Worm (Caenorhabditis elegans): ENCODE measurements around the gene gmap-1.

gmap-1 gene

ce11 chrX:12975595-12976089 is 40.9 kb upstream of the gmap-1 start, which contains the start of gene ppk-3 (continued):
- TF ChIP-seq unc-86 (tag; optimal IDR thresholded peaks at IDR 0.05) (peak; percentile 78), C04F5.9 (tag; optimal IDR thresholded peaks at IDR 0.05) (peak; percentile 59), lir-3 (tag; optimal IDR thresholded peaks at IDR 0.05; ENCODE audit: poor library complexity) (peak; percentile 66), xbp-1 (tag; optimal IDR thresholded peaks at IDR 0.05) (peak; percentile 83), dsc-1 (tag; optimal IDR thresholded peaks at IDR 0.05) (peak; percentile 89), ztf-11 (tag; optimal IDR thresholded peaks at IDR 0.05) (peak in 1 of 2 experiments; percentile 50), elt-3 (tag; optimal IDR thresholded peaks at IDR 0.05) (peak in 5 of 6 experiments; percentile 50 to 87 (median 64)), dpl-1 (GFP tag; optimal IDR thresholded peaks at IDR 0.05) (peak; percentile 70 to 82 (median 78)), F16B12.6 (tag; optimal IDR thresholded peaks at IDR 0.05) (peak; percentile 54), nhr-84 (tag; optimal IDR thresholded peaks at IDR 0.05) (no peak), snu-23 (GFP tag; optimal IDR thresholded peaks at IDR 0.05) (peak; percentile 94), hpl-2 (GFP tag; optimal IDR thresholded peaks at IDR 0.05) (peak; percentile 20), ceh-88 (GFP tag; IDR thresholded peaks at IDR 0.05) (peak; percentile 61), lsy-2 (tag; optimal IDR thresholded peaks at IDR 0.05) (peak; percentile 78 to 83), lin-14 (GFP tag; optimal IDR thresholded peaks at IDR 0.05) (peak; percentile 93), ets-5 (GFP tag; IDR thresholded peaks at IDR 0.05) (no peak), nhr-77 (tag; optimal IDR thresholded peaks at IDR 0.05) (peak; percentile 78), alr-1 (tag; optimal IDR thresholded peaks at IDR 0.05; ENCODE audit: borderline replicate concordance) (no peak), egl-13 (tag; optimal IDR thresholded peaks at IDR 0.05) (peak; percentile 63), C34B4.2 (tag; optimal IDR thresholded peaks at IDR 0.05) (no peak), fkh-4 (tag; optimal IDR thresholded peaks at IDR 0.05; ENCODE audit: borderline replicate concordance) (no peak), ces-1 (GFP tag; optimal IDR thresholded peaks at IDR 0.05) (no peak), nhr-20 (tag; optimal IDR thresholded peaks at IDR 0.05) (peak; percentile 93), ama-1 (optimal IDR thresholded peaks at IDR 0.05) (no peak), mdl-1 (tag; optimal IDR thresholded peaks at IDR 0.05) (peak in 1 of 2 experiments; percentile 82), aha-1 (tag; optimal IDR thresholded peaks at IDR 0.05) (no peak), pax-3 (tag; optimal IDR thresholded peaks at IDR 0.05) (peak; percentile 36), fos-1 (tag; optimal IDR thresholded peaks at IDR 0.05) (peak; percentile 72), ceh-90 (tag; optimal IDR thresholded peaks at IDR 0.05) (no peak), zip-4 (GFP tag; optimal IDR thresholded peaks at IDR 0.05) (peak; percentile 49), aly-2 (tag; optimal IDR thresholded peaks at IDR 0.05) (no peak), skn-1 (tag; optimal IDR thresholded peaks at IDR 0.05) (peak; percentile 65), C16A3.4 (tag; optimal IDR thresholded peaks at IDR 0.05) (peak; percentile 90), hlh-17 (GFP tag; optimal IDR thresholded peaks at IDR 0.05; ENCODE audit: borderline replicate concordance) (no peak), nhr-19 (GFP tag; conservative IDR thresholded peaks at IDR 0.05) (peak; percentile 91), Y116A8C.19 (tag; optimal IDR thresholded peaks at IDR 0.05; ENCODE audit: borderline replicate concordance) (no peak), ceh-82 (tag; optimal IDR thresholded peaks at IDR 0.05) (peak; percentile 79 to 88 (median 83)), grh-1 (GFP tag; IDR thresholded peaks at IDR 0.05) (peak; percentile 85), mef-2 (tag; optimal IDR thresholded peaks at IDR 0.05) (no peak), hlh-4 (tag; optimal IDR thresholded peaks at IDR 0.05) (no peak), ceh-8 (GFP tag; optimal IDR thresholded peaks at IDR 0.05) (peak; percentile 49), sptf-1 (tag; optimal IDR thresholded peaks at IDR 0.05) (no peak), isw-1 (GFP tag; IDR thresholded peaks at IDR 0.05) (peak; percentile 73), vab-15 (tag; optimal IDR thresholded peaks at IDR 0.05) (peak; percentile 62)

All from whole organism, L1 larva.